Fruit fly (Drosophila melanogaster): ENCODE results near the gene CG17681.

The CG17681 gene

dm6 chr2L:18184648-18185243 is 31.8 kb downstream of the CG17681 start, which contains the start of gene Ptp36E (continued):
- TF ChIP-seq CG11695 (GFP tag; IDR thresholded peaks at IDR 0.05), result peak; percentile 86
- TF ChIP-seq CG34224 (GFP tag; IDR thresholded peaks at IDR 0.05; ENCODE audit: partially characterized antibody), result peak; percentile 20; the same call in 1 of the 3 replicates
- TF ChIP-seq fd96Cb (tag; optimal IDR thresholded peaks at IDR 0.05), result peak; percentile 82
- peak; percentile 54 for TF ChIP-seq ssp (GFP tag; IDR thresholded peaks at IDR 0.05)
- TF ChIP-seq pum (GFP tag; optimal IDR thresholded peaks at IDR 0.05), result peak; percentile 44

- no peak for TF ChIP-seq pita (GFP tag; optimal IDR thresholded peaks at IDR 0.05)
- no peak for TF ChIP-seq z (GFP tag; IDR thresholded peaks at IDR 0.05)
- no peak for TF ChIP-seq Chrac-16 (GFP tag; optimal IDR thresholded peaks at IDR 0.05)
- TF ChIP-seq maf-S (GFP tag; optimal IDR thresholded peaks at IDR 0.05), result no peak
- no peak for TF ChIP-seq tgo (GFP tag; IDR thresholded peaks at IDR 0.05)
- TF ChIP-seq slou (GFP tag; optimal IDR thresholded peaks at IDR 0.05), result no peak
- TF ChIP-seq so (GFP tag; IDR thresholded peaks at IDR 0.05), result no peak
- no peak for TF ChIP-seq CG17186 (GFP tag; optimal IDR thresholded peaks at IDR 0.05)
- no peak for TF ChIP-seq C15 (GFP tag; IDR thresholded peaks at IDR 0.05)
- no peak for TF ChIP-seq CG10431 (GFP tag; optimal IDR thresholded peaks at IDR 0.05)
- TF ChIP-seq CG18764 (GFP tag; optimal IDR thresholded peaks at IDR 0.05), result no peak
- no peak for TF ChIP-seq HLHmδ (GFP tag; optimal IDR thresholded peaks at IDR 0.05)
- TF ChIP-seq Fer2 (tag; optimal IDR thresholded peaks at IDR 0.05), result no peak
- TF ChIP-seq kni (GFP tag; optimal IDR thresholded peaks at IDR 0.05), result no peak
- TF ChIP-seq Eip74EF (GFP tag; optimal IDR thresholded peaks at IDR 0.05), result no peak
- TF ChIP-seq ken (GFP tag; IDR thresholded peaks at IDR 0.05), result no peak
- TF ChIP-seq CG10321 (GFP tag; IDR thresholded peaks at IDR 0.05), result no peak
- TF ChIP-seq Elba2 (GFP tag; optimal IDR thresholded peaks at IDR 0.05), result no peak
- no peak for TF ChIP-seq CG10543 (GFP tag; optimal IDR thresholded peaks at IDR 0.05)
- no peak for TF ChIP-seq mld (GFP tag; IDR thresholded peaks at IDR 0.05; ENCODE audit: partially characterized antibody)
- peak; percentile 32 for TF ChIP-seq caup (GFP tag; optimal IDR thresholded peaks at IDR 0.05; ENCODE audit: severe bottlenecking)
- TF ChIP-seq dati (GFP tag; IDR thresholded peaks at IDR 0.05), result no peak
- no peak for TF ChIP-seq CG17802 (tag; optimal IDR thresholded peaks at IDR 0.05)
- TF ChIP-seq CG4854 (GFP tag; optimal IDR thresholded peaks at IDR 0.05), result no peak
- TF ChIP-seq CG14667 (GFP tag; IDR thresholded peaks at IDR 0.05), result no peak
- TF ChIP-seq CG31441 (GFP tag; IDR thresholded peaks at IDR 0.05), result no peak
- no peak for TF ChIP-seq p53 (GFP tag; optimal IDR thresholded peaks at IDR 0.05)
- TF ChIP-seq dm (GFP tag; optimal IDR thresholded peaks at IDR 0.05), result no peak
- no peak for TF ChIP-seq CG17328 (GFP tag; IDR thresholded peaks at IDR 0.05)
- TF ChIP-seq pnt (GFP tag; optimal IDR thresholded peaks at IDR 0.05), result peak; percentile 15
- TF ChIP-seq sob (GFP tag; IDR thresholded peaks at IDR 0.05), result no peak
- TF ChIP-seq H2.0 (GFP tag; IDR thresholded peaks at IDR 0.05), result no peak
- TF ChIP-seq E2f2 (GFP tag; IDR thresholded peaks at IDR 0.05), result no peak
- no peak for TF ChIP-seq Fer1 (GFP tag; optimal IDR thresholded peaks at IDR 0.05)
- no peak for TF ChIP-seq hbn (GFP tag; IDR thresholded peaks at IDR 0.05; ENCODE audit: partially characterized antibody)
- TF ChIP-seq pb (GFP tag; optimal IDR thresholded peaks at IDR 0.05), result no peak
- TF ChIP-seq CG12942 (GFP tag; optimal IDR thresholded peaks at IDR 0.05), result no peak
- TF ChIP-seq Nf-YB (GFP tag; optimal IDR thresholded peaks at IDR 0.05), result no peak
- TF ChIP-seq CG2129 (GFP tag; IDR thresholded peaks at IDR 0.05; ENCODE audit: partially characterized antibody), result no peak
- no peak for TF ChIP-seq Bdp1 (GFP tag; optimal IDR thresholded peaks at IDR 0.05)
- no peak for TF ChIP-seq CG2875 (GFP tag; optimal IDR thresholded peaks at IDR 0.05)
- no peak for TF ChIP-seq CG14860 (GFP tag; IDR thresholded peaks at IDR 0.05; ENCODE audit: partially characterized antibody)
- TF ChIP-seq schlank (tag; optimal IDR thresholded peaks at IDR 0.05), result no peak
- TF ChIP-seq otp (GFP tag; IDR thresholded peaks at IDR 0.05), result no peak
Measured at dm6 chr2L:18186695-18187094, 33.8 kb downstream of the CG17681 start.

Measured in whole organism, embryonic.